Worm (Caenorhabditis elegans) whole organism, young adult: ENCODE results near the gene srx-114.
A peak's percentile ranks its signal among the peaks of the same experiment; 100 is the strongest.

Experiments used
- B0019.2 ChIP-seq: fragments of 200-800 bp; sonication (Bioruptor generic); conservative IDR thresholded peaks from 2 replicates; pipeline ENCODE4 v1.3.6; 2022; ENCODE audit warnings: missing genetic modification reagents, missing genetic modification characterization, missing compliant biosample characterization
- C06A6.2 ChIP-seq: fragments of 200-800 bp; sonication (Bioruptor generic); conservative IDR thresholded peaks from 2 replicates; pipeline ENCODE4 v1.3.6; 2022; ENCODE audit warnings: missing genetic modification characterization, missing compliant biosample characterization
- C17E4.6 ChIP-seq: fragments of 200-800 bp; sonication (Bioruptor generic); IDR thresholded peaks from 2 replicates; pipeline ENCODE4 v1.3.6; 2022; ENCODE audit warnings: missing genetic modification reagents, missing genetic modification characterization, missing compliant biosample characterization
- D2030.7 ChIP-seq: fragments of 200-800 bp; sonication (Bioruptor generic); IDR thresholded peaks from 2 replicates; pipeline ENCODE4 v1.3.6; 2022; ENCODE audit warnings: missing genetic modification reagents, missing genetic modification characterization, missing compliant biosample characterization
- F33H1.4 ChIP-seq: fragments of 200-800 bp; sonication (Bioruptor generic); IDR thresholded peaks from 2 replicates; pipeline ENCODE4 v1.3.6; 2022; ENCODE audit warnings: missing genetic modification reagents, missing genetic modification characterization, missing compliant biosample characterization
- F39B2.1 ChIP-seq: fragments of 200-800 bp; sonication (Bioruptor generic); IDR thresholded peaks from 2 replicates; pipeline ENCODE4 v1.3.6; 2022; ENCODE audit warnings: missing genetic modification reagents, missing genetic modification characterization, missing compliant biosample characterization
- Y95B8A.8 ChIP-seq: fragments of 200-800 bp; sonication (Bioruptor generic); IDR thresholded peaks from 2 replicates; pipeline ENCODE4 v1.3.6; 2022; ENCODE audit warnings: missing genetic modification reagents, missing genetic modification characterization, missing compliant biosample characterization
- atf-7 ChIP-seq: sonication (generic microtip); optimal IDR thresholded peaks from 2 replicates; lab custom pipeline; 2017; ENCODE audit warnings: mild to moderate bottlenecking, missing genetic modification characterization, missing compliant biosample characterization
- athp-1 ChIP-seq: sonication (generic microtip); optimal IDR thresholded peaks from 2 replicates; lab custom pipeline; 2017; ENCODE audit warnings: mild to moderate bottlenecking, missing genetic modification characterization, missing compliant biosample characterization
- ccch-3 ChIP-seq: fragments of 200-800 bp; sonication (Bioruptor generic); optimal IDR thresholded peaks from 2 replicates; lab custom pipeline; 2018; ENCODE audit warnings: mild to moderate bottlenecking, missing genetic modification characterization, missing compliant biosample characterization
- cebp-1 ChIP-seq, 2 experiments: fragments of 200-800 bp in 1 of 2; sonication (Bioruptor generic) in 1 of 2; sonication (generic microtip) in 1 of 2; IDR thresholded peaks in 1 of 2; optimal IDR thresholded peaks in 1 of 2; 2 replicates each; pipeline versions ENCODE4 v1.3.6 to Lab custom; 2017 to 2022; ENCODE audit warnings: missing compliant biosample characterization in 2 of 2, missing genetic modification characterization in 2 of 2, mild to moderate bottlenecking in 1 of 2, missing genetic modification reagents in 1 of 2, moderate library complexity in 1 of 2
- ceh-58 ChIP-seq: fragments of 200-800 bp; sonication (Bioruptor generic); IDR thresholded peaks from 2 replicates; pipeline ENCODE4 v1.3.6; 2022; ENCODE audit warnings: missing genetic modification characterization, missing compliant biosample characterization
- ceh-91 ChIP-seq: fragments of 200-800 bp; sonication (Bioruptor generic); IDR thresholded peaks from 2 replicates; pipeline ENCODE4 v1.3.6; 2022; ENCODE audit warnings: missing genetic modification reagents, missing genetic modification characterization, missing compliant biosample characterization
- efl-1 ChIP-seq: fragments of 150-350 bp; optimal IDR thresholded peaks from 2 replicates; lab custom pipeline; 2014; ENCODE audit warnings: missing biosample characterization, missing genetic modification reagents, missing genetic modification characterization
- ekl-4 ChIP-seq: fragments of 200-800 bp; sonication (Bioruptor generic); IDR thresholded peaks from 2 replicates; pipeline ENCODE4 v1.3.6; 2022; ENCODE audit warnings: missing genetic modification reagents, missing genetic modification characterization, missing compliant biosample characterization
- hmg-1.2 ChIP-seq: fragments of 200-800 bp; sonication (Bioruptor generic); IDR thresholded peaks from 2 replicates; pipeline ENCODE4 v1.3.6; 2022; ENCODE audit warnings: missing genetic modification reagents, missing genetic modification characterization, missing compliant biosample characterization
- hsf-1 ChIP-seq: fragments of 200-800 bp; sonication (Bioruptor generic); IDR thresholded peaks from 2 replicates; pipeline ENCODE4 v1.3.6; 2022; ENCODE audit warnings: missing genetic modification reagents, missing genetic modification characterization, missing compliant biosample characterization
- let-526 ChIP-seq: fragments of 200-800 bp; sonication (Bioruptor generic); IDR thresholded peaks from 2 replicates; pipeline ENCODE4 v1.3.6; 2022; ENCODE audit warnings: missing genetic modification reagents, missing genetic modification characterization, missing compliant biosample characterization
- lin-35 ChIP-seq, 3 experiments: fragments of 150-350 bp in 2 of 3; sonication (generic microtip) in 1 of 3; optimal IDR thresholded peaks; 2 replicates each; lab custom pipeline; 2014 to 2018; ENCODE audit warnings: missing biosample characterization in 3 of 3, missing genetic modification characterization in 3 of 3, missing genetic modification reagents in 3 of 3
- lin-54 ChIP-seq: fragments of 200-800 bp; sonication (Bioruptor generic); optimal IDR thresholded peaks from 2 replicates; lab custom pipeline; 2018; ENCODE audit warnings: mild to moderate bottlenecking, missing genetic modification characterization, missing compliant biosample characterization
- lsl-1 ChIP-seq: fragments of 200-800 bp; sonication (Bioruptor generic); optimal IDR thresholded peaks from 2 replicates; lab custom pipeline; 2018; ENCODE audit warnings: mild to moderate bottlenecking, missing genetic modification characterization, moderate library complexity, missing compliant biosample characterization
- lsy-27 ChIP-seq: sonication (generic microtip); optimal IDR thresholded peaks from 2 replicates; lab custom pipeline; 2017; ENCODE audit warnings: missing genetic modification characterization, mild to moderate bottlenecking, missing compliant biosample characterization, antibody characterized with exemption, missing genotype, borderline replicate concordance; ENCODE audit not compliant: insufficient read depth
- madf-6 ChIP-seq: fragments of 200-800 bp; sonication (Bioruptor generic); IDR thresholded peaks from 2 replicates; pipeline ENCODE4 v1.3.6; 2022; ENCODE audit warnings: missing genetic modification reagents, missing genetic modification characterization, missing compliant biosample characterization
- madf-8 ChIP-seq: fragments of 200-800 bp; sonication (Bioruptor generic); conservative IDR thresholded peaks from 2 replicates; pipeline ENCODE4 v1.3.6; 2022; ENCODE audit warnings: missing genetic modification reagents, missing genetic modification characterization, missing compliant biosample characterization
- nhr-90 ChIP-seq: sonication (generic microtip); optimal IDR thresholded peaks from 2 replicates; lab custom pipeline; 2016; ENCODE audit warnings: missing genotype, mild to moderate bottlenecking, missing genetic modification characterization, missing compliant biosample characterization
- snpc-1.3 ChIP-seq: sonication (generic microtip); optimal IDR thresholded peaks from 2 replicates; lab custom pipeline; 2017; ENCODE audit warnings: missing genetic modification characterization, mild to moderate bottlenecking, missing compliant biosample characterization, antibody characterized with exemption, moderate library complexity, missing genotype, missing genetic modification reagents; ENCODE audit not compliant: insufficient read depth
- snpc-4 ChIP-seq, 5 experiments: fragments of 150-350 bp in 1 of 5; sonication (generic microtip) in 4 of 5; optimal IDR thresholded peaks; 2 replicates each; lab custom pipeline; 2014 to 2018; ENCODE audit warnings: missing genetic modification characterization in 5 of 5, missing biosample characterization in 3 of 5, antibody characterized with exemption in 2 of 5, mild to moderate bottlenecking in 2 of 5, missing compliant biosample characterization in 2 of 5, missing genotype in 2 of 5, moderate library complexity in 2 of 5, missing genetic modification reagents in 1 of 5
- tbx-9 ChIP-seq: sonication (generic microtip); optimal IDR thresholded peaks from 2 replicates; lab custom pipeline; 2016; ENCODE audit warnings: borderline replicate concordance, missing genetic modification characterization, inconsistent platforms, missing compliant biosample characterization
- xnd-1 ChIP-seq: sonication (generic microtip); optimal IDR thresholded peaks from 2 replicates; lab custom pipeline; 2016; ENCODE audit warnings: missing genotype, missing genetic modification reagents, missing genetic modification characterization, missing compliant biosample characterization
- ztf-26 ChIP-seq: sonication (generic microtip); optimal IDR thresholded peaks from 2 replicates; lab custom pipeline; 2017; ENCODE audit warnings: missing genetic modification characterization, missing compliant biosample characterization

The srx-114 gene

DNA sequence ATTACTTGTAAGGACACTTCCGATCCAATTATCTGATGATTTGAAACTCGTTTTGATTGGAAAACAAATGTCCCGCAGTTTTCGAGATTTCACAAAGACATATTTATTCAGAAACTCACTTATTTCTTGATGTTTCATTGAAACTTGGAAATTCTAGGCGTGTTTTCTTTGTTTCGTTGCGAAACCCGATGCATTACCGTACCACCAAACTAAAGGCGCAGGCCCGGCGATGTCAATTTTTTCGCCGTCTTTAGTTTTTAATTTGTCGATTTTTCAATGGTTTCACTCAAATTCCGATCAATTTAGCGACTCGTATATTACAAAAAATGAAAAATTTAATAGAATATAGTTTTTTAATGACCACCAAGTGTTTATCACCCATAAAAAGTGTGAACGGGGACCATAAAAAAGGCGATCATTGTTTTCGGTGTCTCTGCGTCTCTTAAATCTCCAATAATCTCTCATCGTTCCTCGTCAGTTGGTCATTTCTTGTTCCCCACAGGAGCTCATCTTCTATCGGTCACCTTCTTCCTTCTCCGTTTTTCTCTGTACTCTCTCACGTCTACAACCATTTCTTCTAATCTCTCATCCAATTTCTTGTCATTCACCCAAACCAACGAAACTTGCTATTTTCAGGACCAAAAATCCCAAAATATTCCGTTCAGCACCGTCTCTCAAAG, 32.9 kb upstream of the srx-114 start, which contains the start of gene clr-1:
TSS of gene clr-1 (plus strand) at position 630 of the 680 bp plus-strand sequence.
- TF ChIP-seq cebp-1 (GFP tag; IDR thresholded peaks at IDR 0.05; lab: Robert Waterston, UW) (no peak), cebp-1 (tag; optimal IDR thresholded peaks at IDR 0.05; lab: Kevin White, UChicago) (no peak), lsl-1 (GFP tag; lab: Kevin White, UChicago) (peak; percentile 94), madf-6 (GFP tag; lab: Robert Waterston, UW) (peak; percentile 94), efl-1 (GFP tag; lab: Kevin White, UChicago) (peak; percentile 6), madf-8 (peak; percentile 92), F33H1.4 (peak; percentile 89), tbx-9 (tag; lab: Kevin White, UChicago) (no peak), D2030.7 (GFP tag; lab: Robert Waterston, UW) (peak; percentile 28; the same call in 1 of the 2 replicates), hmg-1.2 (GFP tag; lab: Robert Waterston, UW) (peak; percentile 49; the same call in 1 of the 2 replicates), lin-54 (GFP tag; lab: Kevin White, UChicago) (peak; percentile 9), ceh-91 (peak; percentile 79), xnd-1 (tag; lab: Kevin White, UChicago) (peak; percentile 89), nhr-90 (tag; lab: Kevin White, UChicago) (no peak), snpc-1.3 (peak; percentile 24), F39B2.1 (GFP tag; lab: Robert Waterston, UW) (no peak), B0019.2 (GFP tag; lab: Robert Waterston, UW) (no peak)

DNA sequence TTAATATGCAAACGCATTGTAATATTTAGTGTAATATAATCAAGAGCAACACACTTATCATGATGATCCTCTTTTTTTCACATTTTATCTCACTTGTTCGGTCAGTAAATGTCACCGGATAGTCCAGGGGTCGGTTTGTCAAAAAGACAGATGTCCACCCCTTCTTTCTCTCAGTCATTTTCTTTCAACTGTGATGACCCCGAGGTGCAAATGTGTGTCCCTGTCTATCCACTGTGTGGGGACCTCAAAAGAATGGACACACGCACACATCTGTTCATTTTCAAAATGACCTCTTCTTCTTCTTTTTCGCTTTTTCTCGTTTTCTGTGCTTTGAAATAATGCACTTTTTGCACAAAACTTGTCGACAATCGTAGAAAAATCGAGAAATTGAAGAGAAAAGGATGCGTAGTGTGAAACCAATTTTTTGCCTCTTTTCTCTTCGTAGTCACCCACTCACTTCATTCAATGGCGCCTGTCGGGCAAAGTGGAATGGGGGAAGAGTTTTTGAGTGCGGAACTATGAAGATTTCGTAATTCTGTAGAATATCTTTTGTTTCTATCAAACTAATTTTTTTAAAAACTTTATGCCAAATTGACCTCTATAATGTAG, 30.8 kb upstream of the srx-114 start:
- TF ChIP-seq cebp-1 (GFP tag; IDR thresholded peaks at IDR 0.05; lab: Robert Waterston, UW): no peak
- TF ChIP-seq cebp-1 (tag; optimal IDR thresholded peaks at IDR 0.05; lab: Kevin White, UChicago): peak; percentile 70
- TF ChIP-seq ztf-26 (tag; lab: Kevin White, UChicago): no peak

DNA sequence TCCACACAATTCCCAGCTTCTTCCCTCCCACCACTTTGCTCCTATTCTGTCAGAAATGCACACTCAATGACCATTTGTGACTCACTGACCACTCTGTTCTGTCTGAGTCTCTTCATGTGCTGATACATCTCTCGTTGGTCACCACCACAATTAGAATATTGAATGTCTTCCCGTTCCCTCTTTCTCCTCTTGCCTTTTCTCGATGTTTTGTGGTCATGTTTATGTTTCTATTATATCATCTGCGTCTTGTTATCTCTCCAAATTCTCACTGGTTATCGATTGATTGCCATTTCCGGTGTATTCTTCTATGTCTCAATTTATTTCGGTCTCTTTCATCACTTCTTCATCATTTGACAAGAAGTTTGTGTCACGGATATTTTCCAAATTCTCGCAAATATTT, 27.9 kb upstream of the srx-114 start:
- no peak for TF ChIP-seq ceh-58
- TF ChIP-seq C17E4.6: no peak
- TF ChIP-seq athp-1 (tag; lab: Kevin White, UChicago): no peak
- TF ChIP-seq ekl-4 (GFP tag; lab: Robert Waterston, UW): no peak
- TF ChIP-seq atf-7 (tag; lab: Kevin White, UChicago): no peak
- TF ChIP-seq ccch-3 (GFP tag; lab: Kevin White, UChicago): no peak
- TF ChIP-seq Y95B8A.8 (GFP tag; lab: Robert Waterston, UW): no peak
- no peak for TF ChIP-seq lsy-27 (tag; lab: Kevin White, UChicago)
- no peak for TF ChIP-seq snpc-4 (GFP tag; optimal IDR thresholded peaks at IDR 0.05; lab: Kevin White, UChicago)
- no peak for TF ChIP-seq snpc-4 (tag; optimal IDR thresholded peaks at IDR 0.05; lab: Kevin White, UChicago)
- TF ChIP-seq C06A6.2 (GFP tag; lab: Robert Waterston, UW): no peak
- no peak for TF ChIP-seq hsf-1 (GFP tag; lab: Robert Waterston, UW)
- TF ChIP-seq let-526 (GFP tag; lab: Robert Waterston, UW): no peak
- TF ChIP-seq, all 124 proteins: peak for 0

ce11 chrII:5459534-5459933, 26.6 kb upstream of the srx-114 start:
- no peak for TF ChIP-seq lin-35 (GFP tag; optimal IDR thresholded peaks at IDR 0.05; lab: Kevin White, UChicago)
- TF ChIP-seq hmg-1.2 (GFP tag; lab: Robert Waterston, UW): peak; percentile 87
